Worm (Caenorhabditis elegans): ENCODE measurements around the gene irld-25.

DNA sequence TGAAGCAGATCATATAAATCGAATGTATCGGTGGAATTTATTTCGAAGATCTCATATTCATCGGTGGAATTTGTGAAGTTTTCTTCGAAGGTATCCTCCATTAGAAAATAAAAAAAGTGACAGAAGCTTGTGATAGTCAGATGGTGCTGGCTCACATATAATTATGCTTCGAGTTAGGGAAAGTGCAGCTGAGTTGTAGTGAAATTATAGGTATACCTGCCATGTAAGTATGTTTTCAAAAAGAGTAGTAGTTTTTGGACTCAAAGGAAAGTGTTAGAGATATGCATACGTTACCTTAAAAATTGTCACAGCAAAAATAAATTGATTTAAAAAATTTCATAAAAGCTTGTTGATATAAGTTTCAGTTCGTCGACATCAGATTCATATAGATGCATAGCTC lies 18.8 kb downstream of the irld-25 start, which contains the start of gene srw-11:
- TF ChIP-seq ztf-23 (GFP tag; IDR thresholded peaks at IDR 0.05) (no peak), tab-1 (GFP tag; IDR thresholded peaks at IDR 0.05) (no peak)

All from whole organism, midembryonic.